Worm (Caenorhabditis elegans): ENCODE results near the gene srj-33.

The srj-33 gene

ce11 chrV:9977211-9977610 lies 39.9 kb upstream of the srj-33 start:
- TF ChIP-seq egl-27 (tag; optimal IDR thresholded peaks at IDR 0.05): no peak
- no peak for TF ChIP-seq ceh-16 (tag; optimal IDR thresholded peaks at IDR 0.05)
- TF ChIP-seq unc-39 (tag; optimal IDR thresholded peaks at IDR 0.05): no peak
- TF ChIP-seq lin-11 (tag; optimal IDR thresholded peaks at IDR 0.05): no peak
- no peak for TF ChIP-seq skn-1 (tag; optimal IDR thresholded peaks at IDR 0.05)
- TF ChIP-seq lsy-2 (tag; optimal IDR thresholded peaks at IDR 0.05): no peak
- no peak for TF ChIP-seq gmeb-1 (tag; optimal IDR thresholded peaks at IDR 0.05)
- TF ChIP-seq nhr-11 (tag; optimal IDR thresholded peaks at IDR 0.05): no peak

ce11 chrV:9976138-9976537 lies 38.8 kb upstream of the srj-33 start, which contains the start of gene unc-41:
Gene unc-41 (minus strand): TSS chrV:9976238.
- no peak for TF ChIP-seq peb-1 (tag; optimal IDR thresholded peaks at IDR 0.05)
- no peak for TF ChIP-seq dmd-4 (tag; optimal IDR thresholded peaks at IDR 0.05)
- TF ChIP-seq alr-1 (tag; optimal IDR thresholded peaks at IDR 0.05): no peak
- TF ChIP-seq lin-13 (GFP tag; optimal IDR thresholded peaks at IDR 0.05): no peak
- no peak for TF ChIP-seq ceh-16 (tag; optimal IDR thresholded peaks at IDR 0.05)
- TF ChIP-seq R02D3.7 (tag; optimal IDR thresholded peaks at IDR 0.05): no peak
- no peak for TF ChIP-seq nhr-11 (tag; optimal IDR thresholded peaks at IDR 0.05)
- no peak for TF ChIP-seq nhr-10 (tag; optimal IDR thresholded peaks at IDR 0.05)
- TF ChIP-seq ama-1 (optimal IDR thresholded peaks at IDR 0.05): no peak
- no peak for TF ChIP-seq nhr-237 (tag; optimal IDR thresholded peaks at IDR 0.05)

ce11 chrV:9974264-9974663 lies 36.9 kb upstream of the srj-33 start:
- no peak for TF ChIP-seq nhr-11 (tag; optimal IDR thresholded peaks at IDR 0.05)
- TF ChIP-seq nhr-25 (tag; optimal IDR thresholded peaks at IDR 0.05): no peak
- TF ChIP-seq nhr-129 (tag; optimal IDR thresholded peaks at IDR 0.05): peak; percentile 39
- no peak for TF ChIP-seq ztf-1 (GFP tag; conservative IDR thresholded peaks at IDR 0.05)
- TF ChIP-seq C34F6.9 (tag; optimal IDR thresholded peaks at IDR 0.05): peak; percentile 52
- TF ChIP-seq zag-1 (tag; optimal IDR thresholded peaks at IDR 0.05): peak; percentile 23
- no peak for TF ChIP-seq nhr-77 (tag; optimal IDR thresholded peaks at IDR 0.05)
- TF ChIP-seq ama-1 (optimal IDR thresholded peaks at IDR 0.05): no peak
- no peak for TF ChIP-seq gmeb-1 (tag; optimal IDR thresholded peaks at IDR 0.05)
- TF ChIP-seq peb-1 (tag; optimal IDR thresholded peaks at IDR 0.05): no peak
- TF ChIP-seq lsy-2 (tag; optimal IDR thresholded peaks at IDR 0.05): peak in 1 of 2 experiments; percentile 17
- no peak for TF ChIP-seq ceh-16 (tag; optimal IDR thresholded peaks at IDR 0.05)
- no peak for TF ChIP-seq alr-1 (tag; optimal IDR thresholded peaks at IDR 0.05)
- no peak for TF ChIP-seq blmp-1 (tag; optimal IDR thresholded peaks at IDR 0.05; ENCODE audit: insufficient read depth)
- TF ChIP-seq R02D3.7 (tag; optimal IDR thresholded peaks at IDR 0.05): no peak
- TF ChIP-seq fos-1 (tag; optimal IDR thresholded peaks at IDR 0.05): peak; percentile 5
- no peak for TF ChIP-seq ztf-4 (tag; optimal IDR thresholded peaks at IDR 0.05)
- no peak for TF ChIP-seq lin-39 (tag; optimal IDR thresholded peaks at IDR 0.05)
- TF ChIP-seq unc-55 (GFP tag; optimal IDR thresholded peaks at IDR 0.05): peak; percentile 58
- TF ChIP-seq unc-62 (GFP tag; optimal IDR thresholded peaks at IDR 0.05): no peak
- TF ChIP-seq ceh-82 (tag; optimal IDR thresholded peaks at IDR 0.05): no peak
- TF ChIP-seq F13H6.1 (tag; optimal IDR thresholded peaks at IDR 0.05): no peak
- TF ChIP-seq snpc-4 (tag; optimal IDR thresholded peaks at IDR 0.05): no peak
- no peak for TF ChIP-seq nhr-10 (tag; optimal IDR thresholded peaks at IDR 0.05)
- TF ChIP-seq sem-4 (tag; optimal IDR thresholded peaks at IDR 0.05): no peak

ce11 chrV:9970119-9970518 lies 32.8 kb upstream of the srj-33 start:
- TF ChIP-seq ama-1 (optimal IDR thresholded peaks at IDR 0.05): no peak
- no peak for TF ChIP-seq mbf-1 (tag; optimal IDR thresholded peaks at IDR 0.05)
- TF ChIP-seq lin-13 (GFP tag; optimal IDR thresholded peaks at IDR 0.05): peak; percentile 72
- TF ChIP-seq gmeb-1 (tag; optimal IDR thresholded peaks at IDR 0.05): no peak
- peak; percentile 30 for TF ChIP-seq snpc-4 (tag; optimal IDR thresholded peaks at IDR 0.05)
- TF ChIP-seq nhr-129 (tag; optimal IDR thresholded peaks at IDR 0.05): peak; percentile 81
- TF ChIP-seq mdl-1 (tag; optimal IDR thresholded peaks at IDR 0.05): peak in 1 of 2 experiments; percentile 10
- TF ChIP-seq ztf-11 (tag; optimal IDR thresholded peaks at IDR 0.05): peak; percentile 24
- TF ChIP-seq ztf-1 (GFP tag; conservative IDR thresholded peaks at IDR 0.05): no peak
- peak; percentile 83 for TF ChIP-seq unc-55 (GFP tag; optimal IDR thresholded peaks at IDR 0.05)
- TF ChIP-seq F13H6.1 (tag; optimal IDR thresholded peaks at IDR 0.05): peak; percentile 77
- TF ChIP-seq egl-27 (tag; optimal IDR thresholded peaks at IDR 0.05): peak; percentile 40
- TF ChIP-seq dmd-4 (tag; optimal IDR thresholded peaks at IDR 0.05): no peak
- peak; percentile 41 for TF ChIP-seq C34F6.9 (tag; optimal IDR thresholded peaks at IDR 0.05)
- TF ChIP-seq nhr-11 (tag; optimal IDR thresholded peaks at IDR 0.05): peak; percentile 38
- no peak for TF ChIP-seq ceh-82 (tag; optimal IDR thresholded peaks at IDR 0.05)
- peak; percentile 53 for TF ChIP-seq Y55F3AM.14 (GFP tag; optimal IDR thresholded peaks at IDR 0.05)
- TF ChIP-seq ceh-16 (tag; optimal IDR thresholded peaks at IDR 0.05): peak; percentile 12
- TF ChIP-seq nhr-10 (tag; optimal IDR thresholded peaks at IDR 0.05): no peak
- peak; percentile 25 for TF ChIP-seq nhr-21 (tag; optimal IDR thresholded peaks at IDR 0.05)
- no peak for TF ChIP-seq skn-1 (tag; optimal IDR thresholded peaks at IDR 0.05)
- TF ChIP-seq sem-4 (tag; optimal IDR thresholded peaks at IDR 0.05): peak; percentile 6
- TF ChIP-seq mab-5 (tag; optimal IDR thresholded peaks at IDR 0.05): peak; percentile 75
- peak; percentile 80 for TF ChIP-seq sma-9 (GFP tag; optimal IDR thresholded peaks at IDR 0.05)
- no peak for TF ChIP-seq sma-9 (tag; optimal IDR thresholded peaks at IDR 0.05)
- peak; percentile 55 to 58 for TF ChIP-seq lsy-2 (tag; optimal IDR thresholded peaks at IDR 0.05)
- TF ChIP-seq crh-2 (tag; optimal IDR thresholded peaks at IDR 0.05): peak; percentile 61
- TF ChIP-seq ztf-4 (tag; optimal IDR thresholded peaks at IDR 0.05): peak; percentile 40
- TF ChIP-seq nhr-12 (tag; optimal IDR thresholded peaks at IDR 0.05): no peak
- no peak for TF ChIP-seq peb-1 (tag; optimal IDR thresholded peaks at IDR 0.05)
- peak; percentile 28 for TF ChIP-seq nhr-6 (tag; optimal IDR thresholded peaks at IDR 0.05)
- no peak for TF ChIP-seq nhr-77 (tag; optimal IDR thresholded peaks at IDR 0.05)
- no peak for TF ChIP-seq nhr-237 (tag; optimal IDR thresholded peaks at IDR 0.05)
- TF ChIP-seq sma-3 (GFP tag; optimal IDR thresholded peaks at IDR 0.05): peak; percentile 51
- peak; percentile 32 for TF ChIP-seq fos-1 (tag; optimal IDR thresholded peaks at IDR 0.05)

All from whole organism, L2 larva.